Worm (Caenorhabditis elegans): ENCODE results near the gene kcmf-1.

ce11 chrIII:7783354-7783753, 45.9 kb upstream of the kcmf-1 start, which contains the start of gene mab-5:
- TF ChIP-seq T22C8.4 (GFP tag; IDR thresholded peaks at IDR 0.05) (no peak), ztf-23 (GFP tag; IDR thresholded peaks at IDR 0.05) (no peak), cog-1 (tag; optimal IDR thresholded peaks at IDR 0.05) (no peak), klf-2 (GFP tag; conservative IDR thresholded peaks at IDR 0.05) (no peak), med-1 (GFP tag; optimal IDR thresholded peaks at IDR 0.05; ENCODE audit: insufficient read depth) (no peak), flt-1 (GFP tag; IDR thresholded peaks at IDR 0.05) (no peak), tab-1 (GFP tag; IDR thresholded peaks at IDR 0.05) (no peak), ztf-29 (GFP tag; IDR thresholded peaks at IDR 0.05) (no peak), ref-1 (GFP tag; conservative IDR thresholded peaks at IDR 0.05) (no peak)
